Worm (Caenorhabditis elegans) whole organism, early embryonic: ENCODE data around the gene eri-5.

Experiments used
- B0310.2 ChIP-seq: sonication (generic microtip); optimal IDR thresholded peaks from 2 replicates; lab custom pipeline; 2016; ENCODE audit warnings: mild to moderate bottlenecking, missing genetic modification characterization, missing compliant biosample characterization
- F13C5.2 ChIP-seq: sonication (generic microtip); optimal IDR thresholded peaks from 2 replicates; lab custom pipeline; 2017; ENCODE audit warnings: mild to moderate bottlenecking, missing genetic modification characterization, inconsistent platforms, missing compliant biosample characterization
- aly-1 ChIP-seq: sonication (generic microtip); optimal IDR thresholded peaks from 2 replicates; lab custom pipeline; 2016; ENCODE audit warnings: missing genetic modification characterization, missing compliant biosample characterization
- ama-1 ChIP-seq: fragments of 150-350 bp; optimal IDR thresholded peaks from 2 replicates; lab custom pipeline; 2014
- ceh-13 ChIP-seq: fragments of 200-800 bp; sonication (Bioruptor generic); optimal IDR thresholded peaks from 2 replicates; lab custom pipeline; 2018; ENCODE audit warnings: mild to moderate bottlenecking, missing genetic modification characterization, missing compliant biosample characterization
- ceh-36 ChIP-seq: sonication (generic microtip); optimal IDR thresholded peaks from 2 replicates; lab custom pipeline; 2016; ENCODE audit warnings: missing genetic modification characterization, inconsistent platforms, missing compliant biosample characterization
- ets-7 ChIP-seq: sonication (generic microtip); optimal IDR thresholded peaks from 2 replicates; lab custom pipeline; 2016; ENCODE audit warnings: missing genotype, missing genetic modification characterization, missing compliant biosample characterization
- flt-1 ChIP-seq: fragments of 200-800 bp; sonication (Bioruptor generic); IDR thresholded peaks from 2 replicates; pipeline ENCODE4 v1.3.6; 2022; ENCODE audit warnings: missing genetic modification characterization, missing compliant biosample characterization
- hmbx-1 ChIP-seq: sonication (generic microtip); optimal IDR thresholded peaks from 2 replicates; lab custom pipeline; 2016; ENCODE audit warnings: mild to moderate bottlenecking, missing genetic modification characterization, missing compliant biosample characterization
- hmg-4 ChIP-seq: fragments of 200-800 bp; sonication (Bioruptor generic); optimal IDR thresholded peaks from 2 replicates; lab custom pipeline; 2018; ENCODE audit warnings: mild to moderate bottlenecking, missing genetic modification characterization, missing compliant biosample characterization
- hnd-1 ChIP-seq: sonication (generic microtip); optimal IDR thresholded peaks from 2 replicates; lab custom pipeline; 2016; ENCODE audit warnings: missing genetic modification characterization, missing compliant biosample characterization
- pes-1 ChIP-seq: fragments of 200-800 bp; sonication (Bioruptor generic); IDR thresholded peaks from 2 replicates; pipeline ENCODE4 v1.3.6; 2022; ENCODE audit warnings: missing genetic modification reagents, missing genetic modification characterization, missing compliant biosample characterization
- scrt-1 ChIP-seq: fragments of 200-800 bp; sonication (Bioruptor generic); IDR thresholded peaks from 2 replicates; pipeline ENCODE4 v1.3.6; 2022; ENCODE audit warnings: missing genetic modification characterization, missing compliant biosample characterization
- sea-1 ChIP-seq: fragments of 200-800 bp; sonication (Bioruptor generic); conservative IDR thresholded peaks from 2 replicates; pipeline ENCODE4 v1.3.6; 2022; ENCODE audit warnings: missing genetic modification characterization, missing compliant biosample characterization
- tbx-11 ChIP-seq: fragments of 200-800 bp; sonication (Bioruptor generic); IDR thresholded peaks from 2 replicates; pipeline ENCODE4 v1.3.6; 2022; ENCODE audit warnings: missing genetic modification characterization, missing compliant biosample characterization
- tbx-37 ChIP-seq: fragments of 200-800 bp; sonication (Bioruptor generic); conservative IDR thresholded peaks from 2 replicates; pipeline ENCODE4 v1.3.6; 2022; ENCODE audit warnings: missing genetic modification reagents, missing genetic modification characterization, missing compliant biosample characterization
- tra-4 ChIP-seq: sonication (generic microtip); optimal IDR thresholded peaks from 2 replicates; lab custom pipeline; 2017; ENCODE audit warnings: missing genetic modification characterization, missing compliant biosample characterization

eri-5 gene

DNA sequence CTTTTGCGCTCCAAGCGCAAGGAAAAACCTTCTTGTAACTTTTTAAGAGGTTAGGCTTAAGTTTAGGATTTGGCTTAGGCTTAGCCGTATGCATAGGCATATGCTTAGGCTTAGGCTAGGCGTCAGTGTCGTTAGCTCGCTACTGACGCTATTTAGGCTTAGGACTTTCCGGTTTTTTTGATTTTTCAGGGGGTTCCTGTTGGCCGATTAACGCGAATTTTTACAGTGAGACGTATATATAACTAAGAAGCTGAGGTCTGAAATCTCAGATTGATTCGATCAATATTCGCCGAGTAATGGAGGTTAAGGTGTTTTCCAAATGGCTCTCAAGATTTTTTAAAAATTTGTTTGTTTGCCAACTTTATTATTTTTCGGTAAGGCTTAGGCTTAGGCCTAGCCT, 17.1 kb downstream of the eri-5 start:
- TF ChIP-seq pes-1 (GFP tag; lab: Robert Waterston, UW) (no peak), scrt-1 (GFP tag; lab: Robert Waterston, UW) (no peak), hmg-4 (GFP tag; lab: Kevin White, UChicago) (no peak), tra-4 (tag; lab: Kevin White, UChicago) (no peak), ceh-13 (GFP tag; lab: Kevin White, UChicago) (no peak), aly-1 (tag; lab: Kevin White, UChicago) (no peak), ama-1 (lab: Kevin White, UChicago) (no peak), flt-1 (GFP tag; lab: Robert Waterston, UW) (no peak), B0310.2 (tag; lab: Kevin White, UChicago) (no peak), tbx-37 (GFP tag; lab: Robert Waterston, UW) (no peak), ets-7 (tag; lab: Kevin White, UChicago) (no peak), F13C5.2 (tag; lab: Kevin White, UChicago) (no peak), hnd-1 (tag; lab: Kevin White, UChicago) (no peak), sea-1 (GFP tag; lab: Robert Waterston, UW) (no peak), ceh-36 (tag; lab: Kevin White, UChicago) (no peak), tbx-11 (GFP tag; lab: Robert Waterston, UW) (no peak), hmbx-1 (no peak)

DNA sequence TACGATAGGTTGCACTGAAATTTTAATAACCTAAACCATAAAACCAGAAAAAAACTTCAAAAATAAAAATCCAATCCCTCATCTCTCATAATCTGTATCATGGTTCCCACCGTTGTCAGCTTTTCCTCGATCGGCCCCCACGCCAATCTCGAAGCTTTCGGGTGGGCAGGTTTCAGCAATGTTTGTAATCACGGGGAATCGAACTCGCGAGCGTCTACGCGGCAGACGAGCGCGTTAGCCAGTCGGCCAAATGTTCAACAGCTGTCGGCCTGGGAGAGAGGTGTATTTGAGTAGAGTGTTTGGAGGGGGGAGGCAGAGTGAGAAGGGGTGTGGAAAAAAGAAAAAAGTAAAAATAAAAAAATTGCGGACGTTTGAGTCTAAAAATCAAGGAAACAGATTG, 17.8 kb downstream of the eri-5 start:
- peak; percentile 86 for TF ChIP-seq sea-1 (GFP tag; lab: Robert Waterston, UW)
- TF ChIP-seq pes-1 (GFP tag; lab: Robert Waterston, UW): peak; percentile 92
- TF ChIP-seq B0310.2 (tag; lab: Kevin White, UChicago): peak; percentile 83
- peak; percentile 82 for TF ChIP-seq tbx-37 (GFP tag; lab: Robert Waterston, UW)
- peak; percentile 99 for TF ChIP-seq hmg-4 (GFP tag; lab: Kevin White, UChicago)
- peak; percentile 89 for TF ChIP-seq flt-1 (GFP tag; lab: Robert Waterston, UW)
- TF ChIP-seq ets-7 (tag; lab: Kevin White, UChicago): peak; percentile 68
- peak; percentile 93 for TF ChIP-seq aly-1 (tag; lab: Kevin White, UChicago)
- TF ChIP-seq hnd-1 (tag; lab: Kevin White, UChicago): peak; percentile 75
- no peak for TF ChIP-seq ama-1 (lab: Kevin White, UChicago)
- TF ChIP-seq ceh-13 (GFP tag; lab: Kevin White, UChicago): peak; percentile 79
- peak; percentile 92 for TF ChIP-seq ceh-36 (tag; lab: Kevin White, UChicago)
- peak; percentile 90 for TF ChIP-seq tra-4 (tag; lab: Kevin White, UChicago)
- TF ChIP-seq F13C5.2 (tag; lab: Kevin White, UChicago): peak; percentile 98
- TF ChIP-seq scrt-1 (GFP tag; lab: Robert Waterston, UW): peak; percentile 94
- TF ChIP-seq hmbx-1: peak; percentile 72
- peak; percentile 90 for TF ChIP-seq tbx-11 (GFP tag; lab: Robert Waterston, UW)

DNA sequence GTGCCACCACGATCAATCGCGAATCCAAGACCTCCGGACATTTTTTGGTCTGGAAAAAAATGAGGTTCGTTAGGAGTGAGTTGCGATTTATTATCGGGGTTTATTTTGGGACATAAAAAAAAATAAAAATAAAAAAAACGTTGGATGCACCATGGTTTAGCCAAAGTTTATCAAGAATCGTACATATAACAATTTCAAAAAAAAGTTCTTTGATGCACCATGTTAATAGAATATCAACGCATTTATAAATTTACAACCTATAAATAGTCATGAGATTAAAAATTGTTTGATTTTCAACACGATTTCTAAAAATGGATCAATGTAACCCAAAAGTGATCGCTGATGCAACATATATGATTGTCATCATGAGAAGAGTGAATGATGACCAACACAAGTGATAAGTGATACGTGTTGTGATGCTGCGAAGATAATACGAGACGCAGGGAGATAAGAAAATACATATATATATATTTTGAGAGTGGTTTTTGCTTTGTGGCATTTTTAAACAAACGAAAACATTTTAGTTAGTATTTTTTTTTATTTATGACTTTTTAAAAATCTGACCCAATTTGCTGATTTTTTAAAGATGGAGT, 21.8 kb downstream of the eri-5 start, which contains the start of gene Y38F2AR.12:
TSS of gene Y38F2AR.12 (minus strand) at position 51 of the 593 bp plus-strand sequence.
- TF ChIP-seq tbx-11 (GFP tag; lab: Robert Waterston, UW) (no peak), hmbx-1 (no peak), ceh-36 (tag; lab: Kevin White, UChicago) (no peak), F13C5.2 (tag; lab: Kevin White, UChicago) (no peak), ama-1 (lab: Kevin White, UChicago) (no peak), ets-7 (tag; lab: Kevin White, UChicago) (no peak), sea-1 (GFP tag; lab: Robert Waterston, UW) (no peak), tbx-37 (GFP tag; lab: Robert Waterston, UW) (no peak), aly-1 (tag; lab: Kevin White, UChicago) (no peak)

DNA sequence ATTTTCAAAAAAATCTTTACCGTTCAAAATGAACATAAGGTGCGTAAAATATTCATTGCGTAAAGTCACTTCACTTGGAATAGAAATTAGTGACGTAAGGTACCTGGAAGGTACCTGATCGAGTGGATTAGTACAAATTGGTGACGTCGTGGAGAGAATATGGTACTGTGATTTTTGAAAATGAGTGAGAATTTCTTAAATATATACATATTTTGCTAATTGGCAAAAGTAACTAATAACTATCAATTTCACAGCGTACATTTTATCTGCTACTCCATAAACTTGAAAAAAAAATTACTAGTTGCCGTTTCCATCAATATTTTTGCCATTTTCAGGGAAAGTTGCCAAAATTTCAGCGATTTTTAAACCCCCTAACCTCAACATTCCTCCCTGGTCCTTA, 26.1 kb downstream of the eri-5 start:
- TF ChIP-seq hmg-4 (GFP tag; lab: Kevin White, UChicago) (no peak), hmbx-1 (no peak), ceh-36 (tag; lab: Kevin White, UChicago) (no peak), tbx-37 (GFP tag; lab: Robert Waterston, UW) (no peak), flt-1 (GFP tag; lab: Robert Waterston, UW) (no peak), ceh-13 (GFP tag; lab: Kevin White, UChicago) (no peak), pes-1 (GFP tag; lab: Robert Waterston, UW) (no peak), tra-4 (tag; lab: Kevin White, UChicago) (no peak), hnd-1 (tag; lab: Kevin White, UChicago) (no peak), aly-1 (tag; lab: Kevin White, UChicago) (no peak), tbx-11 (GFP tag; lab: Robert Waterston, UW) (no peak), B0310.2 (tag; lab: Kevin White, UChicago) (no peak), ets-7 (tag; lab: Kevin White, UChicago) (no peak)

DNA sequence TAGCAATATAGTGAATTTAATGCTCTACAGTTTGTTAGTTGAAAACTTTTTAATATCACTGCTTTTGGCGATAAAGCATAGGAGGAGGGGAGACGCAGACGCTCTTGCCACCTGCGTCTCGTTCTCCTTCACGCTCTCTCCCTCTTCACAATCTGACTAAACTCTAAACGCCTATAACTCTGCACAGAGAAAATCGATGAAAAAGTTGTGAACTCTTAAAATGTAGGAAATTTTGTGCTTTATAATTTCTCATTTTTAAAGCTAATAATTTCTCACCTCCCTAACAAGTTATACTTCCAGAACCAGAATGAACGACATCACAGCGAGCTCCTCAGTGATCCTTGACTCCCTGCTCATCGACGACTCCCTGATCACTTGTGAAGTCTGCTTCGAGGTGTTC, 42.1 kb downstream of the eri-5 start, which contains the start of gene C45G7.4:
TSS of gene C45G7.4 (plus strand) at position 301 of the 400 bp plus-strand sequence.
- TF ChIP-seq ets-7 (tag; lab: Kevin White, UChicago): no peak
- no peak for TF ChIP-seq sea-1 (GFP tag; lab: Robert Waterston, UW)
- no peak for TF ChIP-seq tbx-11 (GFP tag; lab: Robert Waterston, UW)
- no peak for TF ChIP-seq hmg-4 (GFP tag; lab: Kevin White, UChicago)
- no peak for TF ChIP-seq tbx-37 (GFP tag; lab: Robert Waterston, UW)
- no peak for TF ChIP-seq F13C5.2 (tag; lab: Kevin White, UChicago)
- TF ChIP-seq ceh-13 (GFP tag; lab: Kevin White, UChicago): no peak
- TF ChIP-seq flt-1 (GFP tag; lab: Robert Waterston, UW): no peak
- no peak for TF ChIP-seq hnd-1 (tag; lab: Kevin White, UChicago)

DNA sequence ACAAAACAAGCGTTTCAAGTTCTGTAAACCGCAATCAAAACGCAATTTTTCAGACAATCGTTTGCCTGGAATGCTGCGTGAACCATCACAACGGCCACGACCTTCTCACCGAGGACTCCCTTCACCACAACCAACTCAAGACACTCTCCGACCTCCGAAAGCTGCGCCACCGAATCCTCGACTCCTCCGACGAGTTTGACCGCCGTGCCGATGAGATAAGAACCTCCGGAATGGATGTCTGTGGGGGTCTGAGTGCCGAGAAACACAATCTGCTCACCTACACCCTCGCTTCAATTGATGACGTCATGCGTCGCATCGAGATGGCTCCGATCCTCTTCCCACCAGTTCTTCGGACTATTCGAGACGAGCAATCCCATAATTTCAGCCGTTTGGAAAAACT, 43.7 kb downstream of the eri-5 start:
- TF ChIP-seq B0310.2 (tag; lab: Kevin White, UChicago) (no peak), sea-1 (GFP tag; lab: Robert Waterston, UW) (no peak), ceh-13 (GFP tag; lab: Kevin White, UChicago) (no peak), tbx-11 (GFP tag; lab: Robert Waterston, UW) (no peak), ama-1 (lab: Kevin White, UChicago) (no peak)
